Worm (Caenorhabditis elegans) whole organism, young adult: ENCODE measurements around the gene oac-24.

Experiments
- C06A6.2 ChIP-seq: fragments of 200-800 bp; sonication (Bioruptor generic); conservative IDR thresholded peaks from 2 replicates; pipeline ENCODE4 v1.3.6; 2022; ENCODE audit warnings: missing genetic modification characterization, missing compliant biosample characterization
- F22D6.2 ChIP-seq: sonication (generic microtip); optimal IDR thresholded peaks from 2 replicates; lab custom pipeline; 2016; ENCODE audit warnings: mild to moderate bottlenecking, missing genetic modification characterization, missing compliant biosample characterization
- F23B12.7 ChIP-seq: sonication (generic microtip); optimal IDR thresholded peaks from 2 replicates; lab custom pipeline; 2017; ENCODE audit warnings: missing genetic modification characterization, mild to moderate bottlenecking, missing compliant biosample characterization, antibody characterized with exemption, moderate library complexity; ENCODE audit not compliant: insufficient read depth
- F49E8.2 ChIP-seq: sonication (generic microtip); optimal IDR thresholded peaks from 3 replicates; lab custom pipeline; 2017; ENCODE audit warnings: missing genetic modification characterization, mild to moderate bottlenecking, missing compliant biosample characterization, antibody characterized with exemption, moderate library complexity; ENCODE audit not compliant: insufficient read depth
- F55B11.4 ChIP-seq: sonication (generic microtip); optimal IDR thresholded peaks from 2 replicates; lab custom pipeline; 2016; ENCODE audit warnings: missing compliant biosample characterization, missing genetic modification characterization, borderline replicate concordance; ENCODE audit not compliant: insufficient read depth
- akir-1 ChIP-seq: fragments of 200-800 bp; sonication (Bioruptor generic); optimal IDR thresholded peaks from 2 replicates; lab custom pipeline; 2018; ENCODE audit warnings: mild to moderate bottlenecking, missing genetic modification characterization, moderate library complexity, missing compliant biosample characterization
- attf-5 ChIP-seq: fragments of 200-800 bp; sonication (Bioruptor generic); optimal IDR thresholded peaks from 2 replicates; lab custom pipeline; 2018; ENCODE audit warnings: mild to moderate bottlenecking, missing genetic modification characterization, missing compliant biosample characterization
- ccch-3 ChIP-seq: fragments of 200-800 bp; sonication (Bioruptor generic); optimal IDR thresholded peaks from 2 replicates; lab custom pipeline; 2018; ENCODE audit warnings: mild to moderate bottlenecking, missing genetic modification characterization, missing compliant biosample characterization
- ceh-100 ChIP-seq: fragments of 200-800 bp; sonication (Bioruptor generic); IDR thresholded peaks from 2 replicates; pipeline ENCODE4 v1.3.6; 2022; ENCODE audit warnings: missing genetic modification reagents, missing genetic modification characterization, missing compliant biosample characterization
- ceh-40 ChIP-seq: fragments of 200-800 bp; sonication (Bioruptor generic); IDR thresholded peaks from 2 replicates; pipeline ENCODE4 v1.3.6; 2022; ENCODE audit warnings: missing genetic modification characterization, missing compliant biosample characterization
- ceh-79 ChIP-seq: sonication (generic microtip); optimal IDR thresholded peaks from 2 replicates; lab custom pipeline; 2017; ENCODE audit warnings: mild to moderate bottlenecking, missing genetic modification characterization, missing compliant biosample characterization
- die-1 ChIP-seq: sonication (generic microtip); optimal IDR thresholded peaks from 2 replicates; lab custom pipeline; 2016; ENCODE audit warnings: missing genotype, mild to moderate bottlenecking, missing genetic modification characterization, missing compliant biosample characterization
- dox-1 ChIP-seq: fragments of 200-800 bp; sonication (Bioruptor generic); IDR thresholded peaks from 2 replicates; pipeline ENCODE4 v1.3.6; 2022; ENCODE audit warnings: missing genetic modification reagents, missing genetic modification characterization, missing compliant biosample characterization
- egl-44 ChIP-seq: fragments of 200-800 bp; sonication (Bioruptor generic); IDR thresholded peaks from 2 replicates; pipeline ENCODE4 v1.3.6; 2022; ENCODE audit warnings: missing genetic modification reagents, missing genetic modification characterization, missing compliant biosample characterization
- fkh-3 ChIP-seq: sonication (generic microtip); optimal IDR thresholded peaks from 2 replicates; lab custom pipeline; 2016; ENCODE audit warnings: mild to moderate bottlenecking, missing genetic modification characterization, missing compliant biosample characterization
- gei-17 ChIP-seq: fragments of 200-800 bp; sonication (Bioruptor generic); optimal IDR thresholded peaks from 2 replicates; lab custom pipeline; 2018; ENCODE audit warnings: mild to moderate bottlenecking, missing genetic modification characterization, missing compliant biosample characterization
- hlh-12 ChIP-seq: sonication (generic microtip); optimal IDR thresholded peaks from 2 replicates; lab custom pipeline; 2016; ENCODE audit warnings: missing genetic modification characterization, missing compliant biosample characterization
- hsf-1 ChIP-seq: fragments of 200-800 bp; sonication (Bioruptor generic); IDR thresholded peaks from 2 replicates; pipeline ENCODE4 v1.3.6; 2022; ENCODE audit warnings: missing genetic modification reagents, missing genetic modification characterization, missing compliant biosample characterization
- lag-1 ChIP-seq: fragments of 200-800 bp; sonication (Bioruptor generic); IDR thresholded peaks from 2 replicates; pipeline ENCODE4 v1.3.6; 2022; ENCODE audit warnings: missing genetic modification reagents, missing genetic modification characterization, missing compliant biosample characterization
- lin-26 ChIP-seq: fragments of 200-800 bp; sonication (Bioruptor generic); IDR thresholded peaks from 2 replicates; pipeline ENCODE4 v1.3.6; 2022; ENCODE audit warnings: missing genetic modification reagents, missing genetic modification characterization, missing compliant biosample characterization
- lin-35 ChIP-seq, 3 experiments: fragments of 150-350 bp in 2 of 3; sonication (generic microtip) in 1 of 3; optimal IDR thresholded peaks; 2 replicates each; lab custom pipeline; 2014 to 2018; ENCODE audit warnings: missing biosample characterization in 3 of 3, missing genetic modification characterization in 3 of 3, missing genetic modification reagents in 3 of 3
- lin-40 ChIP-seq: sonication (generic microtip); optimal IDR thresholded peaks from 2 replicates; lab custom pipeline; 2016; ENCODE audit warnings: missing genetic modification characterization, mild to moderate bottlenecking, missing compliant biosample characterization, missing genotype, missing genetic modification reagents
- lin-54 ChIP-seq: fragments of 200-800 bp; sonication (Bioruptor generic); optimal IDR thresholded peaks from 2 replicates; lab custom pipeline; 2018; ENCODE audit warnings: mild to moderate bottlenecking, missing genetic modification characterization, missing compliant biosample characterization
- madf-8 ChIP-seq: fragments of 200-800 bp; sonication (Bioruptor generic); conservative IDR thresholded peaks from 2 replicates; pipeline ENCODE4 v1.3.6; 2022; ENCODE audit warnings: missing genetic modification reagents, missing genetic modification characterization, missing compliant biosample characterization
- mcd-1 ChIP-seq: fragments of 200-800 bp; sonication (Bioruptor generic); IDR thresholded peaks from 2 replicates; pipeline ENCODE4 v1.3.6; 2022; ENCODE audit warnings: missing genetic modification reagents, missing genetic modification characterization, missing compliant biosample characterization
- nfya-1 ChIP-seq: sonication (generic microtip); optimal IDR thresholded peaks from 2 replicates; lab custom pipeline; 2017; ENCODE audit warnings: antibody characterized with exemption, missing compliant biosample characterization, missing genetic modification characterization, borderline replicate concordance; ENCODE audit not compliant: insufficient read depth
- nfya-2 ChIP-seq: fragments of 200-800 bp; sonication (Bioruptor generic); IDR thresholded peaks from 2 replicates; pipeline ENCODE4 v1.3.6; 2022; ENCODE audit warnings: missing genetic modification reagents, missing genetic modification characterization, missing compliant biosample characterization
- nfyb-1 ChIP-seq: fragments of 200-800 bp; sonication (Bioruptor generic); IDR thresholded peaks from 2 replicates; pipeline ENCODE4 v1.3.6; 2022; ENCODE audit warnings: missing genetic modification reagents, missing genetic modification characterization, missing compliant biosample characterization
- nhr-120 ChIP-seq: fragments of 200-800 bp; sonication (Bioruptor generic); IDR thresholded peaks from 2 replicates; pipeline ENCODE4 v1.3.6; 2022; ENCODE audit warnings: missing genetic modification characterization, missing compliant biosample characterization
- nhr-80 ChIP-seq: sonication (generic microtip); optimal IDR thresholded peaks from 2 replicates; lab custom pipeline; 2016; ENCODE audit warnings: missing genetic modification characterization, missing compliant biosample characterization
- pbrm-1 ChIP-seq: fragments of 200-800 bp; sonication (Bioruptor generic); IDR thresholded peaks from 2 replicates; pipeline ENCODE4 v1.3.6; 2022; ENCODE audit warnings: missing genetic modification reagents, missing genetic modification characterization, missing compliant biosample characterization
- rcor-1 ChIP-seq: fragments of 200-800 bp; sonication (Bioruptor generic); IDR thresholded peaks from 2 replicates; pipeline ENCODE4 v1.3.6; 2022; ENCODE audit warnings: missing genetic modification reagents, missing genetic modification characterization, missing compliant biosample characterization
- rpc-1 ChIP-seq, 2 experiments: fragments of 150-350 bp in 1 of 2; sonication (generic microtip) in 1 of 2; optimal IDR thresholded peaks; 2 replicates each; lab custom pipeline; 2014 to 2018; ENCODE audit warnings: missing biosample characterization in 1 of 2, missing genetic modification characterization in 1 of 2, missing genetic modification reagents in 1 of 2, missing genotype in 1 of 2
- snpc-3.4 ChIP-seq: sonication (generic microtip); optimal IDR thresholded peaks from 2 replicates; lab custom pipeline; 2017; ENCODE audit warnings: missing genetic modification characterization, mild to moderate bottlenecking, missing compliant biosample characterization, antibody characterized with exemption, moderate library complexity, missing genotype, missing genetic modification reagents
- snpc-4 ChIP-seq, 5 experiments: fragments of 150-350 bp in 1 of 5; sonication (generic microtip) in 4 of 5; optimal IDR thresholded peaks; 2 replicates each; lab custom pipeline; 2014 to 2018; ENCODE audit warnings: missing genetic modification characterization in 5 of 5, missing biosample characterization in 3 of 5, antibody characterized with exemption in 2 of 5, mild to moderate bottlenecking in 2 of 5, missing compliant biosample characterization in 2 of 5, missing genotype in 2 of 5, moderate library complexity in 2 of 5, missing genetic modification reagents in 1 of 5
- tbp1 ChIP-seq: fragments of 200-800 bp; sonication (Bioruptor generic); optimal IDR thresholded peaks from 2 replicates; lab custom pipeline; 2018; ENCODE audit warnings: mild to moderate bottlenecking, missing genetic modification characterization, missing compliant biosample characterization
- tbx-9 ChIP-seq: sonication (generic microtip); optimal IDR thresholded peaks from 2 replicates; lab custom pipeline; 2016; ENCODE audit warnings: borderline replicate concordance, missing genetic modification characterization, inconsistent platforms, missing compliant biosample characterization
- unc-130 ChIP-seq: sonication (generic microtip); optimal IDR thresholded peaks from 2 replicates; lab custom pipeline; 2016; ENCODE audit warnings: missing genetic modification reagents, missing genetic modification characterization, missing compliant biosample characterization
- zfh-2 ChIP-seq: fragments of 200-800 bp; sonication (Bioruptor generic); conservative IDR thresholded peaks from 2 replicates; pipeline ENCODE4 v1.3.6; 2022; ENCODE audit warnings: missing genetic modification reagents, missing genetic modification characterization, missing compliant biosample characterization
- zim-3 ChIP-seq: sonication (generic microtip); optimal IDR thresholded peaks from 2 replicates; lab custom pipeline; 2017; ENCODE audit warnings: mild to moderate bottlenecking, missing genetic modification characterization, moderate library complexity, missing compliant biosample characterization
- ztf-26 ChIP-seq: sonication (generic microtip); optimal IDR thresholded peaks from 2 replicates; lab custom pipeline; 2017; ENCODE audit warnings: missing genetic modification characterization, missing compliant biosample characterization
- ztf-6 ChIP-seq: fragments of 200-800 bp; sonication (Bioruptor generic); IDR thresholded peaks from 2 replicates; pipeline ENCODE4 v1.3.6; 2022; ENCODE audit warnings: missing genetic modification reagents, missing genetic modification characterization, missing compliant biosample characterization

oac-24 gene

ce11 chrV:4681670-4682069 lies 28.9 kb upstream of the oac-24 start, which contains the start of gene K03B4.4:
TSS of gene K03B4.4 (plus strand) at chrV:4681970.
- TF ChIP-seq F49E8.2 (tag; lab: Kevin White, UChicago) (no peak), lin-26 (no peak), lag-1 (no peak), unc-130 (GFP tag; lab: Kevin White, UChicago) (no peak), die-1 (no peak), nfya-1 (tag; lab: Kevin White, UChicago) (no peak), gei-17 (GFP tag; lab: Kevin White, UChicago) (no peak), tbx-9 (tag; lab: Kevin White, UChicago) (no peak), mcd-1 (GFP tag; lab: Robert Waterston, UW) (no peak)

ce11 chrV:4684137-4684536 lies 26.4 kb upstream of the oac-24 start:
- TF ChIP-seq snpc-3.4 = no peak
- TF ChIP-seq snpc-4 (GFP tag; optimal IDR thresholded peaks at IDR 0.05; lab: Kevin White, UChicago) = no peak
- no peak for TF ChIP-seq snpc-4 (tag; optimal IDR thresholded peaks at IDR 0.05; lab: Kevin White, UChicago)
- TF ChIP-seq akir-1 = no peak
- TF ChIP-seq hsf-1 (GFP tag; lab: Robert Waterston, UW) = no peak
- no peak for TF ChIP-seq die-1
- TF ChIP-seq, all 124 proteins: peak for 0

- TF ChIP-seq zfh-2 = no peak
- no peak for TF ChIP-seq fkh-3 (tag; lab: Kevin White, UChicago)
- peak; percentile 52; the same call in 1 of the 2 replicates for TF ChIP-seq C06A6.2 (GFP tag; lab: Robert Waterston, UW)
- no peak for TF ChIP-seq F55B11.4 (tag; lab: Kevin White, UChicago)
- no peak for TF ChIP-seq ceh-40
- TF ChIP-seq rcor-1 (GFP tag; lab: Robert Waterston, UW) = no peak
- peak; percentile 9 for TF ChIP-seq tbp1 (GFP tag; lab: Kevin White, UChicago)
- TF ChIP-seq nfyb-1 (GFP tag; lab: Robert Waterston, UW) = 0 out of 2 replicates have a peak, but pooled peaks have one; percentile 51
- TF ChIP-seq ccch-3 (GFP tag; lab: Kevin White, UChicago) = no peak
- TF ChIP-seq madf-8 (GFP tag; lab: Robert Waterston, UW) = peak; percentile 18; the same call in 1 of the 2 replicates
- peak; percentile 29 for TF ChIP-seq nhr-80 (tag; lab: Kevin White, UChicago)
- peak; percentile 49; the same call in 1 of the 2 replicates for TF ChIP-seq pbrm-1 (GFP tag; lab: Robert Waterston, UW)
- TF ChIP-seq rpc-1 (optimal IDR thresholded peaks at IDR 0.05; lab: Kevin White, UChicago) = peak; percentile 8
- TF ChIP-seq rpc-1 (tag; optimal IDR thresholded peaks at IDR 0.05; lab: Kevin White, UChicago) = no peak
- TF ChIP-seq egl-44 (GFP tag; lab: Robert Waterston, UW) = 0 out of 2 replicates have a peak, but pooled peaks have one; percentile 50
- TF ChIP-seq nfya-2 = no peak
- TF ChIP-seq F22D6.2 = no peak
- TF ChIP-seq snpc-3.4 = no peak
- peak; percentile 15; the same call in 1 of the 2 replicates for TF ChIP-seq ceh-100 (GFP tag; lab: Robert Waterston, UW)
- TF ChIP-seq lin-40 = peak; percentile 13
- peak; percentile 47 for TF ChIP-seq lin-54 (GFP tag; lab: Kevin White, UChicago)
- TF ChIP-seq ceh-79 = no peak
- TF ChIP-seq F23B12.7 (tag; lab: Kevin White, UChicago) = peak; percentile 7
- peak; percentile 49 for TF ChIP-seq attf-5 (GFP tag; lab: Kevin White, UChicago)
- no peak for TF ChIP-seq ztf-26 (tag; lab: Kevin White, UChicago)
- no peak for TF ChIP-seq ztf-6 (GFP tag; lab: Robert Waterston, UW)
- TF ChIP-seq zim-3 (tag; lab: Kevin White, UChicago) = no peak
- no peak for TF ChIP-seq lin-35 (GFP tag; optimal IDR thresholded peaks at IDR 0.05; lab: Kevin White, UChicago)
- TF ChIP-seq hlh-12 = no peak
- TF ChIP-seq dox-1 (GFP tag; lab: Robert Waterston, UW) = peak; percentile 60
- TF ChIP-seq snpc-4 (GFP tag; optimal IDR thresholded peaks at IDR 0.05; lab: Kevin White, UChicago) = no peak
- no peak for TF ChIP-seq snpc-4 (tag; optimal IDR thresholded peaks at IDR 0.05; lab: Kevin White, UChicago)
- no peak for TF ChIP-seq nhr-120 (GFP tag; lab: Robert Waterston, UW)
These were observed 23.7 kb upstream of the oac-24 start, which contains the start of gene taf-10 for ce11 chrV:4686680-4687470. TSS of gene taf-10 (plus strand) at chrV:4687103.
